Fruit fly (Drosophila melanogaster): ENCODE data around the gene CG5849.

Gene CG5849

dm6 chr3R:21703346-21703745 is 36.6 kb upstream of the CG5849 start (continued):
- peak; percentile 64 for TF ChIP-seq CG3919 (GFP tag; optimal IDR thresholded peaks at IDR 0.05)
- no peak for TF ChIP-seq Sox14 (GFP tag; optimal IDR thresholded peaks at IDR 0.05)
- TF ChIP-seq CG15336 (GFP tag; IDR thresholded peaks at IDR 0.05), result peak; percentile 85
- peak; percentile 88 for TF ChIP-seq CG8119 (GFP tag; IDR thresholded peaks at IDR 0.05)
- TF ChIP-seq dac (GFP tag; optimal IDR thresholded peaks at IDR 0.05), result peak; percentile 59
- no peak for TF ChIP-seq Blimp-1 (GFP tag; optimal IDR thresholded peaks at IDR 0.05)
- TF ChIP-seq CG1621 (tag; optimal IDR thresholded peaks at IDR 0.05), result no peak
- TF ChIP-seq Sox102F (GFP tag; optimal IDR thresholded peaks at IDR 0.05), result peak; percentile 16
- TF ChIP-seq Lpt (GFP tag; optimal IDR thresholded peaks at IDR 0.05), result peak; percentile 60
- no peak for TF ChIP-seq fd85E (GFP tag; optimal IDR thresholded peaks at IDR 0.05)
- no peak for TF ChIP-seq vri (GFP tag; optimal IDR thresholded peaks at IDR 0.05)
- no peak for TF ChIP-seq Ets21C (GFP tag; optimal IDR thresholded peaks at IDR 0.05)

dm6 chr3R:21704439-21704838 is 35.5 kb upstream of the CG5849 start:
- TF ChIP-seq topi (GFP tag; optimal IDR thresholded peaks at IDR 0.05) (no peak), esn (GFP tag; optimal IDR thresholded peaks at IDR 0.05) (no peak), Hr38 (GFP tag; optimal IDR thresholded peaks at IDR 0.05) (no peak), dac (GFP tag; optimal IDR thresholded peaks at IDR 0.05) (peak; percentile 31), cyc (GFP tag; optimal IDR thresholded peaks at IDR 0.05) (no peak), CG6276 (GFP tag; optimal IDR thresholded peaks at IDR 0.05) (peak; percentile 66), Sox14 (GFP tag; optimal IDR thresholded peaks at IDR 0.05) (no peak), CG3032 (tag; optimal IDR thresholded peaks at IDR 0.05) (no peak), Blimp-1 (GFP tag; optimal IDR thresholded peaks at IDR 0.05) (peak; percentile 87), CG15336 (GFP tag; IDR thresholded peaks at IDR 0.05) (peak; percentile 63), fd59A (GFP tag; optimal IDR thresholded peaks at IDR 0.05) (no peak), fkh (GFP tag; optimal IDR thresholded peaks at IDR 0.05) (no peak), Sox102F (GFP tag; optimal IDR thresholded peaks at IDR 0.05) (peak; percentile 60), CG16779 (tag; optimal IDR thresholded peaks at IDR 0.05) (peak; percentile 24), Smox (GFP tag; optimal IDR thresholded peaks at IDR 0.05) (no peak), acj6 (GFP tag; optimal IDR thresholded peaks at IDR 0.05) (no peak), CG6163 (GFP tag; IDR thresholded peaks at IDR 0.05) (peak; percentile 67; the same call in 2 of the 3 replicates), lz (GFP tag; optimal IDR thresholded peaks at IDR 0.05) (no peak), Lpt (GFP tag; optimal IDR thresholded peaks at IDR 0.05) (no peak), Gug (GFP tag; IDR thresholded peaks at IDR 0.05) (no peak), CG4318 (GFP tag; optimal IDR thresholded peaks at IDR 0.05) (no peak), Eip93F (GFP tag; optimal IDR thresholded peaks at IDR 0.05) (no peak), CG11902 (GFP tag; optimal IDR thresholded peaks at IDR 0.05) (no peak), CG9139 (GFP tag; optimal IDR thresholded peaks at IDR 0.05) (no peak), CG11762 (GFP tag; optimal IDR thresholded peaks at IDR 0.05; ENCODE audit: insufficient read depth) (no peak), fd85E (GFP tag; optimal IDR thresholded peaks at IDR 0.05) (no peak), CG7368 (GFP tag; optimal IDR thresholded peaks at IDR 0.05) (no peak), CG6808 (GFP tag; optimal IDR thresholded peaks at IDR 0.05) (no peak), CG1621 (tag; optimal IDR thresholded peaks at IDR 0.05) (no peak), Ets96B (tag; optimal IDR thresholded peaks at IDR 0.05) (no peak), Hr4 (GFP tag; optimal IDR thresholded peaks at IDR 0.05) (peak; percentile 5), Hr39 (GFP tag; optimal IDR thresholded peaks at IDR 0.05) (no peak), achi (GFP tag; optimal IDR thresholded peaks at IDR 0.05) (peak; percentile 17), CG3919 (GFP tag; optimal IDR thresholded peaks at IDR 0.05) (no peak), OdsH (GFP tag; optimal IDR thresholded peaks at IDR 0.05) (no peak), dsx (GFP tag; optimal IDR thresholded peaks at IDR 0.05; ENCODE audit: poor library complexity, severe bottlenecking) (no peak), CG8319 (GFP tag; optimal IDR thresholded peaks at IDR 0.05) (no peak), Eip78C (GFP tag) (peak; percentile 55), Ets21C (GFP tag; optimal IDR thresholded peaks at IDR 0.05) (no peak), vri (GFP tag; optimal IDR thresholded peaks at IDR 0.05) (no peak), CG10631 (GFP tag; optimal IDR thresholded peaks at IDR 0.05) (no peak), svp (GFP tag) (peak; percentile 29), CG32006 (GFP tag; optimal IDR thresholded peaks at IDR 0.05) (peak; percentile 58), CG6792 (GFP tag; optimal IDR thresholded peaks at IDR 0.05) (peak; percentile 30), CG8632 (GFP tag; optimal IDR thresholded peaks at IDR 0.05) (no peak), Met (GFP tag; optimal IDR thresholded peaks at IDR 0.05) (peak; percentile 29), CG11294 (GFP tag; IDR thresholded peaks at IDR 0.05) (no peak), Eip75B (GFP tag; optimal IDR thresholded peaks at IDR 0.05) (no peak)
